Worm (Caenorhabditis elegans) whole organism, L4/young adult: ENCODE data around the gene aos-1.

ENCODE experiments used
- W03F9.2 ChIP-seq: fragments of 150-350 bp; optimal IDR thresholded peaks from 2 replicates; lab custom pipeline; 2014; ENCODE audit warnings: missing biosample characterization, missing genetic modification characterization
- dao-5 ChIP-seq: sonication (generic microtip); optimal IDR thresholded peaks from 2 replicates; lab custom pipeline; 2016; ENCODE audit warnings: missing genotype, missing genetic modification characterization, moderate library complexity, missing compliant biosample characterization
- him-1 ChIP-seq: sonication (generic microtip); optimal IDR thresholded peaks from 2 replicates; lab custom pipeline; 2016; ENCODE audit warnings: missing genotype, missing genetic modification reagents, missing genetic modification characterization, missing compliant biosample characterization

DNA sequence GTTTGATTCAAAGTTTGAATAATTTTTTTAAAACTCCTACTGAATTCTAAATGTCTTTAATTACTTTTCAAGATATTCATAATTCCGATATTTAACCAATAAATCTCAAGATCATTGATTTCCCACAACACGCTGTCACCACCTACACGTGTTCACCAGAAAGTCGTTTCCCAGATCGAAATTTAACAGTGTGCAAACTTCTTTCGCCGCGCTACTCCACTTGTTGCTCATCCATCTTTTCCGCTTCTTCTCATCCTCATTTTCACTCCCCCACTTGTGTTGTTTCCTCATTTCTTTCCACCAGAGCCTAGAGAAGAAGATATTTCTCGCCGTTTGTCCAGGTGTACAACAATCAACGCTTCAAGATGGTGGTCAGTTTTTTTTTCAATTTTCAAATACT, 15.6 kb upstream of the aos-1 start, which contains the start of gene C51E3.9:
- no peak for TF ChIP-seq W03F9.2
- no peak for TF ChIP-seq him-1 (tag; lab: Kevin White, UChicago)
- TF ChIP-seq dao-5 (tag; lab: Kevin White, UChicago): no peak
